Worm (Caenorhabditis elegans) whole organism, early embryonic: ENCODE measurements around the gene enri-2.

ENCODE experiments used
- aly-1 ChIP-seq: sonication (generic microtip); optimal IDR thresholded peaks from 2 replicates; lab custom pipeline; 2016; ENCODE audit warnings: missing genetic modification characterization, missing compliant biosample characterization
- ama-1 ChIP-seq: fragments of 150-350 bp; optimal IDR thresholded peaks from 2 replicates; lab custom pipeline; 2014
- ceh-36 ChIP-seq: sonication (generic microtip); optimal IDR thresholded peaks from 2 replicates; lab custom pipeline; 2016; ENCODE audit warnings: missing genetic modification characterization, inconsistent platforms, missing compliant biosample characterization
- ets-7 ChIP-seq: sonication (generic microtip); optimal IDR thresholded peaks from 2 replicates; lab custom pipeline; 2016; ENCODE audit warnings: missing genotype, missing genetic modification characterization, missing compliant biosample characterization
- flt-1 ChIP-seq: fragments of 200-800 bp; sonication (Bioruptor generic); IDR thresholded peaks from 2 replicates; pipeline ENCODE4 v1.3.6; 2022; ENCODE audit warnings: missing genetic modification characterization, missing compliant biosample characterization
- hmg-4 ChIP-seq: fragments of 200-800 bp; sonication (Bioruptor generic); optimal IDR thresholded peaks from 2 replicates; lab custom pipeline; 2018; ENCODE audit warnings: mild to moderate bottlenecking, missing genetic modification characterization, missing compliant biosample characterization
- hnd-1 ChIP-seq: sonication (generic microtip); optimal IDR thresholded peaks from 2 replicates; lab custom pipeline; 2016; ENCODE audit warnings: missing genetic modification characterization, missing compliant biosample characterization
- sea-1 ChIP-seq: fragments of 200-800 bp; sonication (Bioruptor generic); conservative IDR thresholded peaks from 2 replicates; pipeline ENCODE4 v1.3.6; 2022; ENCODE audit warnings: missing genetic modification characterization, missing compliant biosample characterization
- tbx-11 ChIP-seq: fragments of 200-800 bp; sonication (Bioruptor generic); IDR thresholded peaks from 2 replicates; pipeline ENCODE4 v1.3.6; 2022; ENCODE audit warnings: missing genetic modification characterization, missing compliant biosample characterization
- tra-4 ChIP-seq: sonication (generic microtip); optimal IDR thresholded peaks from 2 replicates; lab custom pipeline; 2017; ENCODE audit warnings: missing genetic modification characterization, missing compliant biosample characterization

DNA sequence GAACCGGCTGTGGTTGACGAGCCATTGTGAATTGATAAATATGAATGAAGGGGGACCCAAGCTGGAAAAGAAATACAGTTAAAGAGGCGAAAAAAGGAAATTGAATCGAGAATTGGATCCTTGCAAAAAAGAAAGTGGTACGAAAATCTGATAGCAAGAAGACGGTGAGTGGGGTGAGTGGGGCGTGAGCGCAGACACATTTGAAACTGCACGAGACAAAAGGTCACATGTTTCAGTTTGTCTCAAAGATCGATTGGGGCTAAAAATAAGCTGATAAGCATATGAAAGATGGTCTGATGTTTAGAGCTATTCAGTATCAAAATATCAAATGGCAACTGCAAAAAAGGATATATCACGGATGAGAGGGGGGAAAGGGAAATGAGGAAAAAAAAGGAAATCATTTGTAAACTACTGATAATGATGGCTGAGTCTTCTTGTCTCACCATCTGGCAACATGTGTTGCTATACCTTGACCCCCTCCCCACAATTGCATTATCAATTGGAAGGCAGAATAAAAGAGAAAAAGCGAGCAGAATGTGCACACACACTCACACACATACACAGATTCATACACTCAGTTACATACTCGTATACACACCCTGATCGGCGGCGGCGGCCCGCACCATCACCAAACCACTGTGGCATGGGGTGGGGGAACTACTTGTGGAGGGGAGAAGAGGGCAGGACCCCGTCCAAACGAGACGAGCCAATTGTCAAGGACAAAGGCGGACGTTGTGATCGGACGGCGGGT is 41.7 kb upstream of the enri-2 start, which contains the start of gene M163.1:
- TF ChIP-seq hnd-1 (tag; lab: Kevin White, UChicago) = peak; percentile 0
- TF ChIP-seq ama-1 (lab: Kevin White, UChicago) = no peak
- TF ChIP-seq hmg-4 (GFP tag; lab: Kevin White, UChicago) = peak; percentile 87
- TF ChIP-seq aly-1 = no peak
- no peak for TF ChIP-seq tra-4 (tag; lab: Kevin White, UChicago)
- TF ChIP-seq ets-7 = no peak
- TF ChIP-seq ceh-36 (tag; lab: Kevin White, UChicago) = no peak
- TF ChIP-seq tbx-11 (GFP tag; lab: Robert Waterston, UW) = no peak
- TF ChIP-seq flt-1 (GFP tag; lab: Robert Waterston, UW) = no peak
- TF ChIP-seq sea-1 (GFP tag; lab: Robert Waterston, UW) = no peak
